Worm (Caenorhabditis elegans): Measurements from ENCODE around the gene uev-2.

DNA sequence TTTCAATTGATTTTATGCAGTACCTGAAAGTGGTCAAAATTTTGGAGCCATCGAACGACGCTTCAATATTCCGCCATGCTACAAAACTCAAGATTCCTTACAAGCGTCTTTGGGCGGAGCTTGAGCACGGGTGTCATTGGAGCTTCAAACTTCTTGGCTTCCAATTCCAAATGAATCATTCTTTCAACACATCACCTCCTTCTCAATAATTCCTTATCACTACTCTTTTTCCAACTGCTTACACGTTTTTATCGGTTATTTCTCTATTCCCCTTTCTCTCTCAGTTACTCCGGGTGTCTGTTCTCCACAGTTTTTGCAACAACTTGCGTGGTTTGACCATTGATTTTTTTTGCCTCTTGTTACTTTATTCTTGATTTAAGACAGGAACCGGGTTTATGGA is 36.2 kb upstream of the uev-2 start, which contains the start of gene F09F7.5:
- no peak for TF ChIP-seq him-1 (tag; optimal IDR thresholded peaks at IDR 0.05)
- no peak for TF ChIP-seq dao-5 (tag; optimal IDR thresholded peaks at IDR 0.05)

All from whole organism, L4/young adult.